Worm (Caenorhabditis elegans): Measurements from ENCODE around the gene ech-9.
A peak's percentile ranks its signal among the peaks of the same experiment; 100 is the strongest.

ce11 chrIV:10245666-10246210, 10.6 kb upstream of the ech-9 start, which contains the start of gene F01G10.10:
- TF ChIP-seq aly-2 (tag; optimal IDR thresholded peaks at IDR 0.05): no peak
- no peak for TF ChIP-seq unc-39 (tag; optimal IDR thresholded peaks at IDR 0.05)
- no peak for TF ChIP-seq ZK546.5 (tag; optimal IDR thresholded peaks at IDR 0.05)
- TF ChIP-seq ceh-16 (tag; optimal IDR thresholded peaks at IDR 0.05): no peak
- peak in 1 of 2 experiments; percentile 36 for TF ChIP-seq lsy-2 (tag; optimal IDR thresholded peaks at IDR 0.05)

All from whole organism, L2 larva.